Fruit fly (Drosophila melanogaster): ENCODE results near the gene CG18170.

CG18170 gene

dm6 chr3L:1652700-1653200 lies 50.0 kb downstream of the CG18170 start, which contains the start of the genes CG7970 and Vta1:
Gene CG7970, plus strand, starts transcription at chr3L:1652750.
Gene Vta1, minus strand, starts transcription at chr3L:1652900.
- TF ChIP-seq amos (GFP tag; IDR thresholded peaks at IDR 0.05; ENCODE audit: partially characterized antibody) (peak; percentile 30; the same call in 1 of the 2 replicates), bsh (GFP tag; optimal IDR thresholded peaks at IDR 0.05) (peak in 1 of 2 experiments; percentile 74), CG10267 (tag; optimal IDR thresholded peaks at IDR 0.05) (peak; percentile 12), Deaf1 (tag; optimal IDR thresholded peaks at IDR 0.05) (peak; percentile 74), slou (GFP tag; optimal IDR thresholded peaks at IDR 0.05) (no peak), Sin3A (optimal IDR thresholded peaks at IDR 0.05) (peak; percentile 47), E2f2 (GFP tag; IDR thresholded peaks at IDR 0.05) (peak; percentile 42; the same call in 1 of the 2 replicates), HmgZ (tag; optimal IDR thresholded peaks at IDR 0.05) (peak; percentile 64), Pdp1 (GFP tag; optimal IDR thresholded peaks at IDR 0.05) (peak in 1 of 2 experiments; percentile 24), knrl (GFP tag; IDR thresholded peaks at IDR 0.05; ENCODE audit: partially characterized antibody) (0 out of 3 replicates have a peak, but pooled peaks have one; percentile 28), seq (GFP tag; IDR thresholded peaks at IDR 0.05) (no peak), Med (GFP tag) (peak; percentile 56), Trl (optimal IDR thresholded peaks at IDR 0.05) (peak in 1 of 2 experiments; percentile 22), Trl (GFP tag; optimal IDR thresholded peaks at IDR 0.05) (no peak), Atf3 (GFP tag; optimal IDR thresholded peaks at IDR 0.05) (no peak), Myb (GFP tag; optimal IDR thresholded peaks at IDR 0.05) (peak; percentile 13), gfzf (GFP tag; optimal IDR thresholded peaks at IDR 0.05) (peak; percentile 85), da (GFP tag; optimal IDR thresholded peaks at IDR 0.05) (no peak), Drgx (GFP tag; IDR thresholded peaks at IDR 0.05) (peak; percentile 63), CG13775 (GFP tag; optimal IDR thresholded peaks at IDR 0.05) (no peak), MESR4 (GFP tag; optimal IDR thresholded peaks at IDR 0.05) (peak; percentile 68), bbx (GFP tag; IDR thresholded peaks at IDR 0.05; ENCODE audit: partially characterized antibody) (0 out of 2 replicates have a peak, but pooled peaks have one; percentile 47), CG13287 (GFP tag; IDR thresholded peaks at IDR 0.05; ENCODE audit: partially characterized antibody) (peak; percentile 43; the same call in 1 of the 2 replicates), row (GFP tag; IDR thresholded peaks at IDR 0.05) (no peak), NC2β (GFP tag; optimal IDR thresholded peaks at IDR 0.05) (no peak), Opbp (GFP tag; IDR thresholded peaks at IDR 0.05; ENCODE audit: partially characterized antibody) (0 out of 3 replicates have a peak, but pooled peaks have one; percentile 44), D (optimal IDR thresholded peaks at IDR 0.05) (peak; percentile 5), D (GFP tag; optimal IDR thresholded peaks at IDR 0.05) (no peak), CG9797 (GFP tag; optimal IDR thresholded peaks at IDR 0.05) (peak; percentile 80), trem (tag; optimal IDR thresholded peaks at IDR 0.05) (peak; percentile 32), pzg (GFP tag; optimal IDR thresholded peaks at IDR 0.05) (peak; percentile 79), CG15514 (GFP tag; optimal IDR thresholded peaks at IDR 0.05) (peak; percentile 99), nmo (GFP tag; optimal IDR thresholded peaks at IDR 0.05) (peak; percentile 16), insv (GFP tag; optimal IDR thresholded peaks at IDR 0.05) (no peak), Bgb (GFP tag; IDR thresholded peaks at IDR 0.05; ENCODE audit: partially characterized antibody) (peak; percentile 27; the same call in 1 of the 2 replicates), Hr78 (GFP tag; optimal IDR thresholded peaks at IDR 0.05) (peak in 1 of 2 experiments; percentile 94), CG10654 (GFP tag; optimal IDR thresholded peaks at IDR 0.05) (no peak), CG6791 (GFP tag; IDR thresholded peaks at IDR 0.05; ENCODE audit: partially characterized antibody) (0 out of 3 replicates have a peak, but pooled peaks have one; percentile 36), Dll (GFP tag; IDR thresholded peaks at IDR 0.05; ENCODE audit: partially characterized antibody) (0 out of 4 replicates have a peak, but pooled peaks have one; percentile 26), nom (GFP tag; optimal IDR thresholded peaks at IDR 0.05) (peak; percentile 98), Dp (GFP tag; optimal IDR thresholded peaks at IDR 0.05) (peak; percentile 42), MBD-R2 (GFP tag; IDR thresholded peaks at IDR 0.05) (peak; percentile 82), BEAF-32 (GFP tag; optimal IDR thresholded peaks at IDR 0.05) (peak; percentile 8), CG4617 (GFP tag; optimal IDR thresholded peaks at IDR 0.05; ENCODE audit: borderline replicate concordance) (peak; percentile 87), lilli (GFP tag; optimal IDR thresholded peaks at IDR 0.05) (no peak), YL-1 (GFP tag; optimal IDR thresholded peaks at IDR 0.05) (peak; percentile 68), CG34224 (GFP tag; IDR thresholded peaks at IDR 0.05; ENCODE audit: partially characterized antibody) (no peak; the same call in 2 of the 3 replicates), tx (GFP tag; optimal IDR thresholded peaks at IDR 0.05) (no peak)

Data from whole organism, embryonic.